Fruit fly (Drosophila melanogaster): ENCODE results near the gene osk.

Gene osk

DNA sequence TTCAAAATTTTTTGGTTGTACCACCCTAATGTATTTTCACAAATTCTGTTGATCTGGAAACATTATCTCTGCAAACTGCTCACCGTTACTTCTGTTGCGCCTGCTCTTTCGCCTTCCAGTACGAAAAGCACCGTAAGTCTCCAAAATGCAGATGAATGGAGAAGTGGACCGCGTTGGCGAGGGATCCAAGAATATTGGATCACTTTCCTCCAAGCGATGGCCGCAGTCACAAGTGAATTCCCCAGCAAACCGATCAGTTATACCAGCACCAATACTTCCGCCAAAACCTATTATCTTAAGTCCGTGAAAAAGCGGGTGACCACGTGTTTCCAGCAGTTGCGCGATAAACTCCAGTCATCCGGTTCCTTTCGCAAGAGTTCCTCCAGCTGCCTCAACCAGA is at the start of gene osk:
Gene osk (plus strand): TSS at position 197 of the 400 bp plus-strand sequence.
- TF ChIP-seq pan (optimal IDR thresholded peaks at IDR 0.05) (no peak), Myc (optimal IDR thresholded peaks at IDR 0.05) (no peak), lola (GFP tag; optimal IDR thresholded peaks at IDR 0.05) (no peak)

- TF ChIP-seq jim (GFP tag; optimal IDR thresholded peaks at IDR 0.05) (no peak), usp (GFP tag; optimal IDR thresholded peaks at IDR 0.05) (no peak), ey (GFP tag; optimal IDR thresholded peaks at IDR 0.05) (no peak), pan (optimal IDR thresholded peaks at IDR 0.05) (no peak), CrebA (GFP tag; optimal IDR thresholded peaks at IDR 0.05; ENCODE audit: borderline replicate concordance) (no peak), Hnf4 (GFP tag; optimal IDR thresholded peaks at IDR 0.05) (no peak), HLH106 (tag; optimal IDR thresholded peaks at IDR 0.05) (no peak), Jra (GFP tag; optimal IDR thresholded peaks at IDR 0.05) (no peak), woc (GFP tag; optimal IDR thresholded peaks at IDR 0.05) (no peak), sv (GFP tag; optimal IDR thresholded peaks at IDR 0.05) (no peak), Abd-B (GFP tag; optimal IDR thresholded peaks at IDR 0.05) (no peak), rgr (GFP tag; optimal IDR thresholded peaks at IDR 0.05) (no peak)
Observed at dm6 chr3R:8885581-8885980, 49.3 kb upstream of the osk start.

DNA sequence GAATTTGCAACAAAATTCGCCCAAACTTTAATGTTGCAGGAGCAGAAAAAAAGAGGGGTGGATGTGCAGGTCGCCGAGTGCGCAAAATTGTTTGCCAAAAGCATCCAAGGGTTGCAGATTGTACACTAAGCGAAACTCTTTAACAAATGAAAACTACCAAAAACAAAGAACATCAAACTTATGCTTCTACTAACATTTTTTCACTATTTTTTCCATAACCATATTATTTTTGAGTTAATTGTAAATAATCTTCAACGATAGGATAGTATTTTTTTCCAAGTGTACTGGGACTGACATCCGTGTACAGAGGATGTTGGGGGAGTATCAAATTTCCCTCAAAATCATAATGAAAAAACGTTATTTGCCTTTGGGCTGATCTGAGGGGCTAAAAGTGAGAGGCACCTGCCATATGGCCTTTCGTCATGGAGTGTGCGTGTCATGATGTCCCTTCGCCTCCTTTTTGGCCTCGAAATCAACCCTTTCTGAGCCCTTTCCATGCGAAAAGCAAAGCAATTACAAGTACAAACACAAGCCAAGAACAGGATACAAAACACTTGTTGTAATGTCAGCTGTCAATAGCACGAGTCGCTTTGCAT is 48.1 kb upstream of the osk start:
- TF ChIP-seq br (GFP tag; optimal IDR thresholded peaks at IDR 0.05) (peak; percentile 76), CrebA (GFP tag; optimal IDR thresholded peaks at IDR 0.05; ENCODE audit: borderline replicate concordance) (no peak), N (GFP tag; optimal IDR thresholded peaks at IDR 0.05) (no peak), dsf (GFP tag; optimal IDR thresholded peaks at IDR 0.05; ENCODE audit: borderline replicate concordance) (no peak), rgr (GFP tag; optimal IDR thresholded peaks at IDR 0.05) (peak; percentile 81), GATAd (GFP tag; optimal IDR thresholded peaks at IDR 0.05) (no peak), jim (GFP tag; optimal IDR thresholded peaks at IDR 0.05) (no peak), dmrt93B (GFP tag; optimal IDR thresholded peaks at IDR 0.05) (peak; percentile 37), Hr78 (GFP tag; optimal IDR thresholded peaks at IDR 0.05) (no peak), pan (optimal IDR thresholded peaks at IDR 0.05) (no peak), h (GFP tag; optimal IDR thresholded peaks at IDR 0.05) (peak; percentile 81), lola (GFP tag; optimal IDR thresholded peaks at IDR 0.05) (no peak), Dfd (GFP tag; optimal IDR thresholded peaks at IDR 0.05) (no peak), sage (GFP tag; optimal IDR thresholded peaks at IDR 0.05) (peak; percentile 10), CG9705 (GFP tag; optimal IDR thresholded peaks at IDR 0.05) (peak; percentile 65), fru (GFP tag; optimal IDR thresholded peaks at IDR 0.05) (peak; percentile 83), Vsx2 (GFP tag; optimal IDR thresholded peaks at IDR 0.05; ENCODE audit: partially characterized antibody) (no peak), dl (GFP tag; optimal IDR thresholded peaks at IDR 0.05; ENCODE audit: insufficient read depth in 1 of 2, partially characterized antibody in 2 of 2) (no peak), Dif (GFP tag; optimal IDR thresholded peaks at IDR 0.05; ENCODE audit: partially characterized antibody) (no peak), CG32264 (GFP tag; optimal IDR thresholded peaks at IDR 0.05) (no peak), foxo (GFP tag; optimal IDR thresholded peaks at IDR 0.05) (peak in 1 of 2 experiments; percentile 87), Jra (GFP tag; optimal IDR thresholded peaks at IDR 0.05) (peak; percentile 5), brk (GFP tag; optimal IDR thresholded peaks at IDR 0.05) (peak; percentile 64), Myc (optimal IDR thresholded peaks at IDR 0.05) (no peak), tai (GFP tag; optimal IDR thresholded peaks at IDR 0.05) (peak; percentile 14), OdsH (GFP tag; optimal IDR thresholded peaks at IDR 0.05) (peak; percentile 74), HLH106 (tag; optimal IDR thresholded peaks at IDR 0.05) (peak; percentile 82), usp (GFP tag; optimal IDR thresholded peaks at IDR 0.05) (no peak), ey (GFP tag; optimal IDR thresholded peaks at IDR 0.05) (peak; percentile 80), woc (GFP tag; optimal IDR thresholded peaks at IDR 0.05) (peak; percentile 70), Hnf4 (GFP tag; optimal IDR thresholded peaks at IDR 0.05) (peak; percentile 76), Sp1 (GFP tag; optimal IDR thresholded peaks at IDR 0.05) (peak; percentile 90), Abd-B (GFP tag; optimal IDR thresholded peaks at IDR 0.05) (no peak), sv (GFP tag; optimal IDR thresholded peaks at IDR 0.05) (no peak), Hr83 (GFP tag; optimal IDR thresholded peaks at IDR 0.05; ENCODE audit: poor library complexity, severe bottlenecking) (no peak), psq (GFP tag; optimal IDR thresholded peaks at IDR 0.05) (peak; percentile 69), Rel (GFP tag; optimal IDR thresholded peaks at IDR 0.05) (peak; percentile 4), Rel (tag; optimal IDR thresholded peaks at IDR 0.05) (peak; percentile 46), Mio (GFP tag; optimal IDR thresholded peaks at IDR 0.05) (no peak)
